Fruit fly (Drosophila melanogaster) whole organism, embryonic: ENCODE data around the gene Rpt5.

ENCODE experiments used
- Aef1 ChIP-seq: fragments of 200-800 bp; sonication (Bioruptor generic); IDR thresholded peaks from 3 replicates; pipeline ENCODE4 v1.3.6; 2022; ENCODE audit warnings: missing biosample characterization, missing genetic modification characterization
- CG10267 ChIP-seq: fragments of 200-800 bp; sonication (Bioruptor generic); optimal IDR thresholded peaks from 2 replicates; lab custom pipeline; 2018; ENCODE audit warnings: missing biosample characterization, mild to moderate bottlenecking, missing genetic modification characterization, moderate library complexity
- CG10462 ChIP-seq: fragments of 200-800 bp; sonication (Bioruptor generic); optimal IDR thresholded peaks from 2 replicates; lab custom pipeline; 2016; ENCODE audit warnings: missing biosample characterization, missing genetic modification characterization
- CG11560 ChIP-seq: fragments of 200-800 bp; sonication (Bioruptor generic); IDR thresholded peaks from 3 replicates; pipeline ENCODE4 v1.3.6; 2022; ENCODE audit warnings: missing biosample characterization, missing genetic modification characterization
- CG11696 ChIP-seq: fragments of 200-800 bp; sonication (Bioruptor generic); IDR thresholded peaks from 2 replicates; pipeline ENCODE4 v1.3.6; 2022; ENCODE audit warnings: missing biosample characterization, missing genetic modification characterization
- CG12391 ChIP-seq: fragments of 200-800 bp; sonication (Bioruptor generic); optimal IDR thresholded peaks from 3 replicates; lab custom pipeline; 2018; ENCODE audit warnings: missing biosample characterization, mild to moderate bottlenecking, missing genetic modification characterization, moderate library complexity
- CG12942 ChIP-seq: fragments of 200-800 bp; sonication (Bioruptor generic); optimal IDR thresholded peaks from 3 replicates; lab custom pipeline; 2016; ENCODE audit warnings: missing biosample characterization, missing genetic modification characterization
- CG13624 ChIP-seq: fragments of 200-800 bp; sonication (Bioruptor generic); optimal IDR thresholded peaks from 2 replicates; lab custom pipeline; 2016; ENCODE audit warnings: missing biosample characterization, missing genetic modification characterization
- CG34376 ChIP-seq: fragments of 200-800 bp; sonication (Bioruptor generic); optimal IDR thresholded peaks from 2 replicates; lab custom pipeline; 2018; ENCODE audit warnings: missing biosample characterization, mild to moderate bottlenecking, missing genetic modification characterization
- CG3838 ChIP-seq: fragments of 200-800 bp; sonication (Bioruptor generic); optimal IDR thresholded peaks from 3 replicates; lab custom pipeline; 2016; ENCODE audit warnings: missing biosample characterization, missing genetic modification characterization
- CG4730 ChIP-seq: fragments of 200-800 bp; sonication (Bioruptor generic); IDR thresholded peaks from 2 replicates; pipeline ENCODE4 v1.3.6; 2022; ENCODE audit warnings: missing biosample characterization, missing genetic modification characterization
- CG5180 ChIP-seq: fragments of 200-800 bp; sonication (Bioruptor generic); optimal IDR thresholded peaks from 3 replicates; lab custom pipeline; 2017; ENCODE audit warnings: missing biosample characterization, missing genetic modification characterization, mild to moderate bottlenecking, moderate library complexity, missing genetic modification reagents
- CG6254 ChIP-seq: fragments of 200-800 bp; sonication (Bioruptor generic); optimal IDR thresholded peaks from 3 replicates; lab custom pipeline; 2017; ENCODE audit warnings: mild to moderate bottlenecking, missing biosample characterization, missing genetic modification reagents, missing genetic modification characterization
- CG7357 ChIP-seq: fragments of 200-800 bp; sonication (Bioruptor generic); IDR thresholded peaks from 3 replicates; pipeline ENCODE4 v1.3.6; 2022; ENCODE audit warnings: missing biosample characterization, missing genetic modification characterization
- CG7963 ChIP-seq: fragments of 200-800 bp; sonication (Bioruptor generic); IDR thresholded peaks from 3 replicates; pipeline ENCODE4 v1.3.6; 2022; ENCODE audit warnings: missing biosample characterization, missing genetic modification characterization; ENCODE audit not compliant: partially characterized antibody
- CG8089 ChIP-seq: fragments of 200-800 bp; sonication (Bioruptor generic); optimal IDR thresholded peaks from 3 replicates; lab custom pipeline; 2016; ENCODE audit warnings: missing biosample characterization, missing genetic modification characterization
- CG8944 ChIP-seq: fragments of 200-800 bp; sonication (Bioruptor generic); optimal IDR thresholded peaks from 3 replicates; lab custom pipeline; 2016; ENCODE audit warnings: missing biosample characterization, missing genetic modification characterization
- CG9437 ChIP-seq: fragments of 200-800 bp; sonication (Bioruptor generic); optimal IDR thresholded peaks from 2 replicates; lab custom pipeline; 2018; ENCODE audit warnings: missing biosample characterization, mild to moderate bottlenecking, missing genetic modification characterization
- CG9876 ChIP-seq: fragments of 200-800 bp; sonication (Bioruptor generic); optimal IDR thresholded peaks from 2 replicates; lab custom pipeline; 2016; ENCODE audit warnings: missing biosample characterization, missing genetic modification characterization
- CG9932 ChIP-seq: fragments of 200-800 bp; sonication (Bioruptor generic); IDR thresholded peaks from 2 replicates; pipeline ENCODE4 v1.3.6; 2022; ENCODE audit warnings: missing biosample characterization, missing genetic modification characterization
- Doc3 ChIP-seq: fragments of 200-800 bp; sonication (Bioruptor generic); IDR thresholded peaks from 3 replicates; pipeline ENCODE4 v1.3.6; 2022; ENCODE audit warnings: missing biosample characterization, missing genetic modification characterization; ENCODE audit not compliant: partially characterized antibody
- Dref ChIP-seq: fragments of 200-800 bp; sonication (Bioruptor generic); IDR thresholded peaks from 2 replicates; pipeline ENCODE4 v1.3.6; 2022; ENCODE audit warnings: missing biosample characterization, missing genetic modification characterization
- HLH3B ChIP-seq: fragments of 200-800 bp; sonication (Bioruptor generic); IDR thresholded peaks from 2 replicates; pipeline ENCODE4 v1.3.6; 2022; ENCODE audit warnings: missing biosample characterization, missing genetic modification characterization
- Hmr ChIP-seq: fragments of 200-800 bp; sonication (Bioruptor generic); optimal IDR thresholded peaks from 3 replicates; lab custom pipeline; 2017; ENCODE audit warnings: mild to moderate bottlenecking, missing biosample characterization, missing genetic modification reagents, missing genetic modification characterization
- Hmx ChIP-seq: fragments of 200-800 bp; sonication (Bioruptor generic); optimal IDR thresholded peaks from 2 replicates; lab custom pipeline; 2016; ENCODE audit warnings: missing biosample characterization, missing genetic modification characterization
- MBD-R2 ChIP-seq: fragments of 200-800 bp; sonication (Bioruptor generic); IDR thresholded peaks from 2 replicates; pipeline ENCODE4 v1.3.6; 2022; ENCODE audit warnings: missing biosample characterization, missing genetic modification characterization
- Max ChIP-seq: fragments of 200-800 bp; sonication (Bioruptor generic); optimal IDR thresholded peaks from 2 replicates; lab custom pipeline; 2016; ENCODE audit warnings: missing biosample characterization, mild to moderate bottlenecking, missing genetic modification characterization
- Oaz ChIP-seq: fragments of 200-800 bp; sonication (Bioruptor generic); IDR thresholded peaks from 2 replicates; pipeline ENCODE4 v1.3.6; 2022; ENCODE audit warnings: missing biosample characterization, missing genetic modification characterization
- Ssrp ChIP-seq: fragments of 200-800 bp; sonication (Bioruptor generic); optimal IDR thresholded peaks from 2 replicates; lab custom pipeline; 2018; ENCODE audit warnings: missing biosample characterization, mild to moderate bottlenecking, missing genetic modification characterization, moderate library complexity
- Tbp ChIP-seq: fragments of >200 bp; optimal IDR thresholded peaks from 2 replicates; lab custom pipeline; 2018; ENCODE audit warnings: missing biosample characterization, missing genetic modification characterization
- ash1 ChIP-seq: fragments of 200-800 bp; sonication (Bioruptor generic); optimal IDR thresholded peaks from 2 replicates; lab custom pipeline; 2018; ENCODE audit warnings: missing biosample characterization, mild to moderate bottlenecking, missing genetic modification characterization
- br ChIP-seq: fragments of >200 bp; optimal IDR thresholded peaks from 2 replicates; lab custom pipeline; 2017
- cg ChIP-seq: fragments of 200-800 bp; sonication (Bioruptor generic); optimal IDR thresholded peaks from 3 replicates; lab custom pipeline; 2019; ENCODE audit warnings: missing biosample characterization, mild to moderate bottlenecking, missing genetic modification characterization, moderate library complexity
- ci ChIP-seq: fragments of 200-800 bp; sonication (Bioruptor generic); IDR thresholded peaks from 3 replicates; pipeline ENCODE4 v1.3.6; 2022; ENCODE audit warnings: missing biosample characterization, missing genetic modification characterization
- crp ChIP-seq, 2 experiments: fragments of 200-800 bp; sonication (Bioruptor generic); optimal IDR thresholded peaks; 2 replicates in 1 of 2; 3 replicates in 1 of 2; lab custom pipeline; 2017; ENCODE audit warnings: missing biosample characterization in 2 of 2, missing genetic modification characterization in 2 of 2, mild to moderate bottlenecking in 1 of 2, moderate library complexity in 1 of 2
- da ChIP-seq: fragments of 200-800 bp; sonication (Bioruptor generic); optimal IDR thresholded peaks from 2 replicates; lab custom pipeline; 2016; ENCODE audit warnings: missing biosample characterization, missing genetic modification characterization
- ems ChIP-seq: fragments of 200-800 bp; sonication (Bioruptor generic); optimal IDR thresholded peaks from 3 replicates; lab custom pipeline; 2016; ENCODE audit warnings: missing biosample characterization, missing genetic modification characterization
- en ChIP-seq: fragments of 200-800 bp; sonication (Bioruptor generic); optimal IDR thresholded peaks from 2 replicates; lab custom pipeline; 2016; ENCODE audit warnings: missing biosample characterization, missing genetic modification characterization
- grau ChIP-seq: fragments of 200-800 bp; optimal IDR thresholded peaks from 3 replicates; lab custom pipeline; 2019; ENCODE audit warnings: missing biosample characterization, mild to moderate bottlenecking, missing genetic modification characterization, moderate library complexity
- gsb-n ChIP-seq: fragments of 200-800 bp; sonication (Bioruptor generic); optimal IDR thresholded peaks from 3 replicates; lab custom pipeline; 2018; ENCODE audit warnings: missing biosample characterization, mild to moderate bottlenecking, missing genetic modification characterization
- maf-S ChIP-seq: fragments of 200-800 bp; sonication (Bioruptor generic); optimal IDR thresholded peaks from 2 replicates; lab custom pipeline; 2016; ENCODE audit warnings: missing biosample characterization, missing genetic modification characterization
- org-1 ChIP-seq: fragments of 200-800 bp; sonication (Bioruptor generic); optimal IDR thresholded peaks from 2 replicates; lab custom pipeline; 2017; ENCODE audit warnings: missing biosample characterization, missing genetic modification characterization
- pros ChIP-seq: fragments of 200-800 bp; sonication (Bioruptor generic); optimal IDR thresholded peaks from 3 replicates; lab custom pipeline; 2019; ENCODE audit warnings: missing biosample characterization, mild to moderate bottlenecking, missing genetic modification characterization, moderate library complexity
- pzg ChIP-seq: fragments of 200-800 bp; sonication (Bioruptor generic); optimal IDR thresholded peaks from 3 replicates; lab custom pipeline; 2018; ENCODE audit warnings: missing biosample characterization, mild to moderate bottlenecking, missing genetic modification characterization, moderate library complexity
- ro ChIP-seq: fragments of 200-800 bp; sonication (Bioruptor generic); IDR thresholded peaks from 2 replicates; pipeline ENCODE4 v1.3.6; 2022; ENCODE audit warnings: missing biosample characterization, missing genetic modification characterization
- sna ChIP-seq: fragments of 200-800 bp; sonication (Bioruptor generic); IDR thresholded peaks from 2 replicates; pipeline ENCODE4 v1.3.6; 2022; ENCODE audit warnings: missing biosample characterization, missing genetic modification characterization; ENCODE audit not compliant: partially characterized antibody
- tna ChIP-seq: fragments of 200-800 bp; sonication (Bioruptor generic); IDR thresholded peaks from 2 replicates; pipeline ENCODE4 v1.3.6; 2022; ENCODE audit warnings: missing biosample characterization, missing genetic modification characterization; ENCODE audit not compliant: partially characterized antibody
- ttk ChIP-seq: fragments of 200-800 bp; sonication (Bioruptor generic); IDR thresholded peaks from 2 replicates; pipeline ENCODE4 v2.1.2; 2022; ENCODE audit warnings: missing biosample characterization, missing genetic modification characterization
- tup ChIP-seq: fragments of 200-800 bp; sonication (Bioruptor generic); optimal IDR thresholded peaks from 2 replicates; lab custom pipeline; 2016; ENCODE audit warnings: missing biosample characterization, mild to moderate bottlenecking, missing genetic modification characterization, moderate library complexity
- unpg ChIP-seq: fragments of 200-800 bp; sonication (Bioruptor generic); optimal IDR thresholded peaks from 3 replicates; lab custom pipeline; 2018; ENCODE audit warnings: missing biosample characterization, mild to moderate bottlenecking, missing genetic modification characterization, moderate library complexity
- zf30C ChIP-seq: fragments of 200-800 bp; sonication (Bioruptor generic); optimal IDR thresholded peaks from 3 replicates; lab custom pipeline; 2018; ENCODE audit warnings: missing biosample characterization, mild to moderate bottlenecking, missing genetic modification characterization

Gene Rpt5

dm6 chr3R:23781466-23781935 is 28.8 kb downstream of the Rpt5 start, which contains the start of the genes Nup98-96 and mbc (continued):
- TF ChIP-seq en (GFP tag; lab: Kevin White, UChicago) = peak; percentile 73
- peak; percentile 69 for TF ChIP-seq CG3838
- peak; percentile 93 for TF ChIP-seq CG8944 (GFP tag; lab: Kevin White, UChicago)
- peak; percentile 8 for TF ChIP-seq ash1 (GFP tag; lab: Kevin White, UChicago)
- TF ChIP-seq br (lab: Kevin White, UChicago) = no peak
- peak; percentile 84 for TF ChIP-seq Ssrp
- TF ChIP-seq CG8089 (GFP tag; lab: Kevin White, UChicago) = peak; percentile 87
- TF ChIP-seq ci (GFP tag; lab: Robert Waterston, UW) = peak; percentile 75
- TF ChIP-seq ttk (GFP tag; lab: Robert Waterston, UW) = peak; percentile 82
- TF ChIP-seq Dref (GFP tag; lab: Robert Waterston, UW) = peak; percentile 44
- TF ChIP-seq tup = peak; percentile 55
- TF ChIP-seq Aef1 (GFP tag; lab: Robert Waterston, UW) = peak; percentile 90
- peak; percentile 67; the same call in 1 of the 2 replicates for TF ChIP-seq MBD-R2 (GFP tag; lab: Robert Waterston, UW)
- TF ChIP-seq CG7963 (GFP tag; lab: Robert Waterston, UW) = no peak
- peak; percentile 97 for TF ChIP-seq zf30C
- TF ChIP-seq CG5180 (GFP tag; lab: Kevin White, UChicago) = peak; percentile 58
- TF ChIP-seq Max (GFP tag; lab: Kevin White, UChicago) = peak; percentile 88
- TF ChIP-seq ems (GFP tag; lab: Kevin White, UChicago) = peak; percentile 83
- TF ChIP-seq CG13624 (GFP tag; lab: Kevin White, UChicago) = peak; percentile 94
- TF ChIP-seq CG12391 = peak; percentile 91
- peak; percentile 80 for TF ChIP-seq CG10462 (GFP tag; lab: Kevin White, UChicago)
- TF ChIP-seq grau = peak; percentile 86
- peak; percentile 99 for TF ChIP-seq CG7357 (GFP tag; lab: Robert Waterston, UW)
- TF ChIP-seq CG9932 = peak; percentile 91
- no peak for TF ChIP-seq Tbp
- TF ChIP-seq da (GFP tag; lab: Kevin White, UChicago) = peak; percentile 77
- peak; percentile 67; the same call in 1 of the 2 replicates for TF ChIP-seq Oaz (GFP tag; lab: Robert Waterston, UW)
- TF ChIP-seq maf-S (GFP tag; lab: Kevin White, UChicago) = peak; percentile 90
- no peak for TF ChIP-seq ro
- TF ChIP-seq crp (GFP tag; optimal IDR thresholded peaks at IDR 0.05; lab: Kevin White, UChicago) = peak in 1 of 2 experiments; percentile 56
- peak; percentile 81 for TF ChIP-seq CG11560 (tag; lab: Robert Waterston, UW)
- TF ChIP-seq CG6254 (GFP tag; lab: Kevin White, UChicago) = peak; percentile 16
- TF ChIP-seq tna (GFP tag; lab: Robert Waterston, UW) = no peak
- TF ChIP-seq pros = no peak
- TF ChIP-seq CG10267 (tag; lab: Kevin White, UChicago) = peak; percentile 84
- peak; percentile 81 for TF ChIP-seq Hmr (GFP tag; lab: Kevin White, UChicago)
- peak; percentile 82 for TF ChIP-seq unpg (GFP tag; lab: Kevin White, UChicago)
- TF ChIP-seq CG11696 (GFP tag; lab: Robert Waterston, UW) = no peak; the same call in 1 of the 2 replicates
- no peak for TF ChIP-seq Doc3 (GFP tag; lab: Robert Waterston, UW)
- TF ChIP-seq CG34376 (GFP tag; lab: Kevin White, UChicago) = peak; percentile 44
- TF ChIP-seq CG12942 (GFP tag; lab: Kevin White, UChicago) = peak; percentile 89
- no peak for TF ChIP-seq sna (GFP tag; lab: Robert Waterston, UW)
- TF ChIP-seq HLH3B (GFP tag; lab: Robert Waterston, UW) = peak; percentile 83
- peak; percentile 91 for TF ChIP-seq CG9876 (GFP tag; lab: Kevin White, UChicago)
- peak; percentile 87 for TF ChIP-seq gsb-n (tag; lab: Kevin White, UChicago)
- TF ChIP-seq cg (GFP tag; lab: Kevin White, UChicago) = peak; percentile 78
- TF ChIP-seq CG9437 = peak; percentile 67
- peak; percentile 94 for TF ChIP-seq pzg (GFP tag; lab: Kevin White, UChicago)
- no peak for TF ChIP-seq Hmx (GFP tag; lab: Kevin White, UChicago)
- peak; percentile 30 for TF ChIP-seq org-1 (GFP tag; lab: Kevin White, UChicago)
- peak; percentile 81 for TF ChIP-seq CG4730 (GFP tag; lab: Robert Waterston, UW)
